Fruit fly (Drosophila melanogaster): ENCODE measurements around the gene CG10631.

DNA sequence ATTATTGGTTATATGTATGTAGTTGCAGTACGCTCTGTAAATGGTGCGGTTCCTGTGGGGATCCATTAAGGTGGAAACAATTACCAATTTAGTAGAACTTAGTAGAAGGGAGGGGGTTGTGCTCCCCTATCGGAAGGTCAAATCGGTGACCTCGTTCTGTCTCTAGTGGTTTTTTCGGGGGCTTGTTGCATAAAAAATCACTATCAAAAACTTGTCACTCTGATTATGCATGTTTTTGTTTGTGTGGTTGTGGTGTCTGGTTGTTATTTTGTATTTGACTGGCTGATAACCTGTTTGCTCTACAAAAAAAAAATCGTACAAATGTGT, 6.7 kb upstream of the CG10631 start:
- TF ChIP-seq Mio (GFP tag; optimal IDR thresholded peaks at IDR 0.05) = no peak
- TF ChIP-seq ey (GFP tag; optimal IDR thresholded peaks at IDR 0.05) = no peak
- no peak for TF ChIP-seq sage (GFP tag; optimal IDR thresholded peaks at IDR 0.05)
- no peak for TF ChIP-seq psq (GFP tag; optimal IDR thresholded peaks at IDR 0.05)
- TF ChIP-seq Myc (optimal IDR thresholded peaks at IDR 0.05) = no peak
- TF ChIP-seq Hr83 (GFP tag; optimal IDR thresholded peaks at IDR 0.05; ENCODE audit: poor library complexity, severe bottlenecking) = no peak
- no peak for TF ChIP-seq pan (optimal IDR thresholded peaks at IDR 0.05)
- no peak for TF ChIP-seq Abd-B (GFP tag; optimal IDR thresholded peaks at IDR 0.05)
- no peak for TF ChIP-seq br (GFP tag; optimal IDR thresholded peaks at IDR 0.05)

Data from whole organism, wandering third instar larva.